Fruit fly (Drosophila melanogaster) whole organism, embryonic: Measurements from ENCODE around the gene edin.
A peak's percentile ranks its signal among the peaks of the same experiment; 100 is the strongest.

Experiments used
- B-H1 ChIP-seq: fragments of 200-800 bp; sonication (Bioruptor generic); IDR thresholded peaks from 3 replicates; pipeline ENCODE4 v1.3.6; 2022; ENCODE audit warnings: missing biosample characterization, missing genetic modification characterization
- BEAF-32 ChIP-seq: fragments of 200-800 bp; sonication (Bioruptor generic); optimal IDR thresholded peaks from 3 replicates; lab custom pipeline; 2017; ENCODE audit warnings: missing biosample characterization, missing genetic modification characterization, mild to moderate bottlenecking, moderate library complexity, missing genetic modification reagents
- CG11696 ChIP-seq: fragments of 200-800 bp; sonication (Bioruptor generic); IDR thresholded peaks from 2 replicates; pipeline ENCODE4 v1.3.6; 2022; ENCODE audit warnings: missing biosample characterization, missing genetic modification characterization
- CG12391 ChIP-seq: fragments of 200-800 bp; sonication (Bioruptor generic); optimal IDR thresholded peaks from 3 replicates; lab custom pipeline; 2018; ENCODE audit warnings: missing biosample characterization, mild to moderate bottlenecking, missing genetic modification characterization, moderate library complexity
- CG12769 ChIP-seq: fragments of 200-800 bp; sonication (Bioruptor generic); optimal IDR thresholded peaks from 2 replicates; lab custom pipeline; 2019; ENCODE audit warnings: missing biosample characterization, mild to moderate bottlenecking, missing genetic modification characterization, moderate library complexity
- CG15269 ChIP-seq: fragments of 200-800 bp; sonication (Bioruptor generic); optimal IDR thresholded peaks from 2 replicates; lab custom pipeline; 2018; ENCODE audit warnings: missing biosample characterization, mild to moderate bottlenecking, missing genetic modification characterization, moderate library complexity
- CG15696 ChIP-seq: fragments of 200-800 bp; sonication (Bioruptor generic); optimal IDR thresholded peaks from 2 replicates; lab custom pipeline; 2019; ENCODE audit warnings: missing biosample characterization, mild to moderate bottlenecking, missing genetic modification characterization, moderate library complexity
- CG16813 ChIP-seq: fragments of 200-800 bp; sonication (Bioruptor generic); IDR thresholded peaks from 3 replicates; pipeline ENCODE4 v1.3.6; 2022; ENCODE audit warnings: missing biosample characterization, missing genetic modification characterization; ENCODE audit not compliant: partially characterized antibody
- CG17829 ChIP-seq: fragments of 200-800 bp; optimal IDR thresholded peaks from 2 replicates; lab custom pipeline; 2019; ENCODE audit warnings: missing biosample characterization, mild to moderate bottlenecking, missing genetic modification characterization, moderate library complexity
- CG3065 ChIP-seq: fragments of 200-800 bp; sonication (Bioruptor generic); optimal IDR thresholded peaks from 2 replicates; lab custom pipeline; 2016; ENCODE audit warnings: missing biosample characterization, missing genetic modification characterization
- CG32767 ChIP-seq: fragments of 200-800 bp; sonication (Bioruptor generic); IDR thresholded peaks from 2 replicates; pipeline ENCODE4 v1.3.6; 2022; ENCODE audit warnings: missing biosample characterization, missing genetic modification characterization
- CG3838 ChIP-seq: fragments of 200-800 bp; sonication (Bioruptor generic); optimal IDR thresholded peaks from 3 replicates; lab custom pipeline; 2016; ENCODE audit warnings: missing biosample characterization, missing genetic modification characterization
- CG4328 ChIP-seq: fragments of 200-800 bp; sonication (Bioruptor generic); optimal IDR thresholded peaks from 3 replicates; lab custom pipeline; 2017; ENCODE audit warnings: missing biosample characterization, missing genetic modification reagents, missing genetic modification characterization
- CG6654 ChIP-seq: fragments of 200-800 bp; sonication (Bioruptor generic); optimal IDR thresholded peaks from 2 replicates; lab custom pipeline; 2017; ENCODE audit warnings: missing biosample characterization, mild to moderate bottlenecking, missing genetic modification characterization
- CG6689 ChIP-seq: fragments of 200-800 bp; sonication (Bioruptor generic); IDR thresholded peaks from 2 replicates; pipeline ENCODE4 v1.3.6; 2022; ENCODE audit warnings: missing biosample characterization, missing genetic modification characterization
- CG6791 ChIP-seq: fragments of 200-800 bp; sonication (Bioruptor generic); IDR thresholded peaks from 3 replicates; pipeline ENCODE4 v1.3.6; 2022; ENCODE audit warnings: missing biosample characterization, missing genetic modification characterization; ENCODE audit not compliant: partially characterized antibody
- CG7372 ChIP-seq: fragments of 200-800 bp; sonication (Bioruptor generic); IDR thresholded peaks from 2 replicates; pipeline ENCODE4 v1.3.6; 2022; ENCODE audit warnings: missing biosample characterization, missing genetic modification characterization
- CG7556 ChIP-seq: fragments of 200-800 bp; sonication (Bioruptor generic); optimal IDR thresholded peaks from 2 replicates; lab custom pipeline; 2017; ENCODE audit warnings: missing biosample characterization, mild to moderate bottlenecking, missing genetic modification characterization
- CG8089 ChIP-seq: fragments of 200-800 bp; sonication (Bioruptor generic); optimal IDR thresholded peaks from 3 replicates; lab custom pipeline; 2016; ENCODE audit warnings: missing biosample characterization, missing genetic modification characterization
- CG8765 ChIP-seq: fragments of 200-800 bp; sonication (Bioruptor generic); IDR thresholded peaks from 2 replicates; pipeline ENCODE4 v1.3.6; 2022; ENCODE audit warnings: missing biosample characterization, missing genetic modification characterization
- CG9215 ChIP-seq: fragments of 200-800 bp; sonication (Bioruptor generic); IDR thresholded peaks from 2 replicates; pipeline ENCODE4 v1.3.6; 2022; ENCODE audit warnings: missing biosample characterization, missing genetic modification characterization
- CG9932 ChIP-seq: fragments of 200-800 bp; sonication (Bioruptor generic); IDR thresholded peaks from 2 replicates; pipeline ENCODE4 v1.3.6; 2022; ENCODE audit warnings: missing biosample characterization, missing genetic modification characterization
- Dfd ChIP-seq, 2 experiments: fragments of >200 bp; optimal IDR thresholded peaks; 2 replicates each; lab custom pipeline; 2017; ENCODE audit warnings: missing biosample characterization in 2 of 2, missing genetic modification characterization in 2 of 2
- Hand ChIP-seq: fragments of 200-800 bp; sonication (Bioruptor generic); optimal IDR thresholded peaks from 2 replicates; lab custom pipeline; 2017; ENCODE audit warnings: mild to moderate bottlenecking, missing biosample characterization, missing genetic modification reagents, missing genetic modification characterization
- Hr3 ChIP-seq: fragments of 200-800 bp; sonication (Bioruptor generic); optimal IDR thresholded peaks from 3 replicates; lab custom pipeline; 2016; ENCODE audit warnings: missing biosample characterization, missing genetic modification characterization
- Hr39 ChIP-seq: fragments of >200 bp; optimal IDR thresholded peaks from 2 replicates; lab custom pipeline; 2017
- Hsf ChIP-seq: fragments of 200-800 bp; sonication (Bioruptor generic); optimal IDR thresholded peaks from 3 replicates; lab custom pipeline; 2016; ENCODE audit warnings: missing biosample characterization, missing genetic modification characterization
- Med ChIP-seq: fragments of 200-800 bp; sonication (Bioruptor generic); peaks from one replicate; lab custom pipeline; 2016; ENCODE audit warnings: missing biosample characterization, missing genetic modification characterization, mild to moderate bottlenecking, inconsistent platforms, moderate library complexity
- Sox102F ChIP-seq: fragments of 200-800 bp; sonication (Bioruptor generic); optimal IDR thresholded peaks from 2 replicates; lab custom pipeline; 2018; ENCODE audit warnings: missing biosample characterization, mild to moderate bottlenecking, missing genetic modification characterization, moderate library complexity
- Ssrp ChIP-seq: fragments of 200-800 bp; sonication (Bioruptor generic); optimal IDR thresholded peaks from 2 replicates; lab custom pipeline; 2018; ENCODE audit warnings: missing biosample characterization, mild to moderate bottlenecking, missing genetic modification characterization, moderate library complexity
- TFAM ChIP-seq: fragments of 200-800 bp; sonication (Bioruptor generic); optimal IDR thresholded peaks from 2 replicates; lab custom pipeline; 2017; ENCODE audit warnings: missing biosample characterization, missing genetic modification characterization, inconsistent platforms
- Xbp1 ChIP-seq: fragments of 200-800 bp; sonication (Bioruptor generic); optimal IDR thresholded peaks from 3 replicates; lab custom pipeline; 2016; ENCODE audit warnings: missing biosample characterization, mild to moderate bottlenecking, missing genetic modification characterization
- ab ChIP-seq: fragments of 200-800 bp; sonication (Bioruptor generic); optimal IDR thresholded peaks from 2 replicates; lab custom pipeline; 2016; ENCODE audit warnings: missing biosample characterization, missing genetic modification characterization
- ash1 ChIP-seq: fragments of 200-800 bp; sonication (Bioruptor generic); optimal IDR thresholded peaks from 2 replicates; lab custom pipeline; 2018; ENCODE audit warnings: missing biosample characterization, mild to moderate bottlenecking, missing genetic modification characterization
- disco-r ChIP-seq: fragments of 200-800 bp; sonication (Bioruptor generic); optimal IDR thresholded peaks from 2 replicates; lab custom pipeline; 2016; ENCODE audit warnings: missing biosample characterization, missing genetic modification characterization
- exex ChIP-seq: fragments of 200-800 bp; sonication (Bioruptor generic); optimal IDR thresholded peaks from 4 replicates; lab custom pipeline; 2018; ENCODE audit warnings: missing biosample characterization, mild to moderate bottlenecking, missing genetic modification characterization, moderate library complexity
- gsb ChIP-seq: fragments of 200-800 bp; sonication (Bioruptor generic); IDR thresholded peaks from 2 replicates; pipeline ENCODE4 v1.3.6; 2022; ENCODE audit warnings: missing biosample characterization, missing genetic modification characterization
- mirr ChIP-seq: fragments of 200-800 bp; sonication (Bioruptor generic); optimal IDR thresholded peaks from 3 replicates; lab custom pipeline; 2018; ENCODE audit warnings: missing biosample characterization, mild to moderate bottlenecking, missing genetic modification characterization
- nerfin-2 ChIP-seq: fragments of 200-800 bp; sonication (Bioruptor generic); IDR thresholded peaks from 2 replicates; pipeline ENCODE4 v1.3.6; 2022; ENCODE audit warnings: missing biosample characterization, missing genetic modification characterization; ENCODE audit not compliant: partially characterized antibody
- pita ChIP-seq: fragments of 200-800 bp; sonication (Bioruptor generic); optimal IDR thresholded peaks from 2 replicates; lab custom pipeline; 2017; ENCODE audit warnings: missing biosample characterization, mild to moderate bottlenecking, missing genetic modification characterization
- pnt ChIP-seq: fragments of 200-800 bp; sonication (Bioruptor generic); optimal IDR thresholded peaks from 3 replicates; lab custom pipeline; 2016; ENCODE audit warnings: missing biosample characterization, missing genetic modification characterization
- ranshi ChIP-seq: fragments of 200-800 bp; sonication (Bioruptor generic); IDR thresholded peaks from 2 replicates; pipeline ENCODE4 v1.3.6; 2022; ENCODE audit warnings: missing biosample characterization, missing genetic modification characterization
- ro ChIP-seq: fragments of 200-800 bp; sonication (Bioruptor generic); IDR thresholded peaks from 2 replicates; pipeline ENCODE4 v1.3.6; 2022; ENCODE audit warnings: missing biosample characterization, missing genetic modification characterization
- shn ChIP-seq: fragments of 200-800 bp; sonication (Bioruptor generic); optimal IDR thresholded peaks from 3 replicates; lab custom pipeline; 2016; ENCODE audit warnings: missing biosample characterization, missing genetic modification characterization
- slou ChIP-seq: fragments of 200-800 bp; sonication (Bioruptor generic); optimal IDR thresholded peaks from 3 replicates; lab custom pipeline; 2016; ENCODE audit warnings: missing biosample characterization, missing genetic modification characterization
- twi ChIP-seq: fragments of 200-800 bp; optimal IDR thresholded peaks from 2 replicates; lab custom pipeline; 2019; ENCODE audit warnings: missing biosample characterization, mild to moderate bottlenecking, missing genetic modification characterization, moderate library complexity
- zen2 ChIP-seq: fragments of 200-800 bp; sonication (Bioruptor generic); IDR thresholded peaks from 3 replicates; pipeline ENCODE4 v1.3.6; 2022; ENCODE audit warnings: missing biosample characterization, missing genetic modification characterization; ENCODE audit not compliant: partially characterized antibody
- zfh1 ChIP-seq: fragments of 200-800 bp; sonication (Bioruptor generic); IDR thresholded peaks from 3 replicates; pipeline ENCODE4 v1.3.6; 2022; ENCODE audit warnings: missing biosample characterization, missing genetic modification characterization
- zfh2 ChIP-seq: fragments of 200-800 bp; sonication (Bioruptor generic); optimal IDR thresholded peaks from 2 replicates; lab custom pipeline; 2016; ENCODE audit warnings: missing biosample characterization, missing genetic modification characterization

edin gene

dm6 chr3L:17532898-17533700, 38.4 kb downstream of the edin start (continued):
- peak; percentile 47 for TF ChIP-seq zfh2 (GFP tag; lab: Kevin White, UChicago)
- no peak for TF ChIP-seq ab (GFP tag; lab: Kevin White, UChicago)
- TF ChIP-seq CG17829 (tag; lab: Kevin White, UChicago) = peak; percentile 30
- TF ChIP-seq CG7556 = peak; percentile 42
- 0 out of 2 replicates have a peak, but pooled peaks have one; percentile 41 for TF ChIP-seq CG9215
- TF ChIP-seq nerfin-2 (GFP tag; lab: Robert Waterston, UW) = no peak
- no peak for TF ChIP-seq ro (GFP tag; lab: Robert Waterston, UW)
- TF ChIP-seq shn (GFP tag; lab: Kevin White, UChicago) = peak; percentile 19
- TF ChIP-seq CG6689 (GFP tag; lab: Robert Waterston, UW) = peak; percentile 44
- TF ChIP-seq BEAF-32 = peak; percentile 31
- TF ChIP-seq exex (tag; lab: Kevin White, UChicago) = peak; percentile 76
- TF ChIP-seq Dfd (GFP tag; optimal IDR thresholded peaks at IDR 0.05; lab: Kevin White, UChicago) = no peak
- 0 out of 2 replicates have a peak, but pooled peaks have one; percentile 27 for TF ChIP-seq gsb (GFP tag; lab: Robert Waterston, UW)
- TF ChIP-seq Xbp1 (GFP tag; lab: Kevin White, UChicago) = peak; percentile 44
- TF ChIP-seq CG3065 (GFP tag; lab: Kevin White, UChicago) = no peak
- peak; percentile 21 for TF ChIP-seq CG4328
- peak; percentile 22 for TF ChIP-seq CG15269 (tag; lab: Kevin White, UChicago)
- no peak for TF ChIP-seq Hr39 (lab: Kevin White, UChicago)
- TF ChIP-seq Ssrp (tag; lab: Kevin White, UChicago) = peak; percentile 5
- TF ChIP-seq disco-r (GFP tag; lab: Kevin White, UChicago) = no peak
- no peak for TF ChIP-seq pita
- TF ChIP-seq slou (GFP tag; lab: Kevin White, UChicago) = peak; percentile 21
- TF ChIP-seq Sox102F (GFP tag; lab: Kevin White, UChicago) = peak; percentile 33
- no peak for TF ChIP-seq CG6791 (GFP tag; lab: Robert Waterston, UW)
- TF ChIP-seq CG6654 (GFP tag; lab: Kevin White, UChicago) = no peak
- no peak for TF ChIP-seq CG8089
- no peak for TF ChIP-seq CG7372 (GFP tag; lab: Robert Waterston, UW)
- peak; percentile 62 for TF ChIP-seq Hr3 (GFP tag; lab: Kevin White, UChicago)
- no peak for TF ChIP-seq twi (tag; lab: Kevin White, UChicago)
- TF ChIP-seq CG16813 = 0 out of 3 replicates have a peak, but pooled peaks have one; percentile 7
- peak; percentile 58 for TF ChIP-seq Hsf (GFP tag; lab: Kevin White, UChicago)
- peak; percentile 45 for TF ChIP-seq ash1 (GFP tag; lab: Kevin White, UChicago)
- TF ChIP-seq B-H1 = no peak
- 0 out of 2 replicates have a peak, but pooled peaks have one; percentile 24 for TF ChIP-seq CG11696 (GFP tag; lab: Robert Waterston, UW)
- peak; percentile 14; the same call in 1 of the 2 replicates for TF ChIP-seq CG32767 (GFP tag; lab: Robert Waterston, UW)
- peak; percentile 4 for TF ChIP-seq pnt (GFP tag; lab: Kevin White, UChicago)
- 0 out of 2 replicates have a peak, but pooled peaks have one; percentile 22 for TF ChIP-seq ranshi (GFP tag; lab: Robert Waterston, UW)
- TF ChIP-seq Med (GFP tag; lab: Kevin White, UChicago) = peak; percentile 87
- no peak; the same call in 2 of the 3 replicates for TF ChIP-seq zen2 (GFP tag; lab: Robert Waterston, UW)
- TF ChIP-seq Hand (GFP tag; lab: Kevin White, UChicago) = peak; percentile 38
- TF ChIP-seq mirr (GFP tag; lab: Kevin White, UChicago) = peak; percentile 96
- TF ChIP-seq CG12769 (tag; lab: Kevin White, UChicago) = peak; percentile 76
- TF ChIP-seq TFAM (GFP tag; lab: Kevin White, UChicago) = no peak
- no peak for TF ChIP-seq CG3838 (GFP tag; lab: Kevin White, UChicago)
- TF ChIP-seq CG8765 (GFP tag; lab: Robert Waterston, UW) = 0 out of 2 replicates have a peak, but pooled peaks have one; percentile 40
- no peak for TF ChIP-seq CG15696 (tag; lab: Kevin White, UChicago)
- peak; percentile 57 for TF ChIP-seq CG12391 (tag; lab: Kevin White, UChicago)
- TF ChIP-seq zfh1 (GFP tag; lab: Robert Waterston, UW) = peak; percentile 40; the same call in 2 of the 3 replicates
- peak; percentile 59 for TF ChIP-seq CG9932
